Fruit fly (Drosophila melanogaster) whole organism, embryonic: ENCODE measurements around the gene CG15435.
A peak's percentile ranks its signal among the peaks of the same experiment; 100 is the strongest.

Experiments
- B-H2 ChIP-seq: fragments of 200-800 bp; sonication (Bioruptor generic); optimal IDR thresholded peaks from 2 replicates; lab custom pipeline; 2018; ENCODE audit warnings: missing biosample characterization, mild to moderate bottlenecking, missing genetic modification characterization
- Bgb ChIP-seq: fragments of 200-800 bp; sonication (Bioruptor generic); IDR thresholded peaks from 2 replicates; pipeline ENCODE4 v1.3.6; 2022; ENCODE audit warnings: missing biosample characterization, missing genetic modification characterization; ENCODE audit not compliant: partially characterized antibody
- CG10565 ChIP-seq: fragments of 200-800 bp; sonication (Bioruptor generic); optimal IDR thresholded peaks from 3 replicates; lab custom pipeline; 2016; ENCODE audit warnings: missing biosample characterization, mild to moderate bottlenecking, missing genetic modification characterization
- CG11085 ChIP-seq: fragments of 200-800 bp; sonication (Bioruptor generic); IDR thresholded peaks from 2 replicates; pipeline ENCODE4 v1.3.6; 2022; ENCODE audit warnings: missing biosample characterization, missing genetic modification characterization
- CG13624 ChIP-seq: fragments of 200-800 bp; sonication (Bioruptor generic); optimal IDR thresholded peaks from 2 replicates; lab custom pipeline; 2016; ENCODE audit warnings: missing biosample characterization, missing genetic modification characterization
- CG14667 ChIP-seq: fragments of 200-800 bp; sonication (Bioruptor generic); IDR thresholded peaks from 2 replicates; pipeline ENCODE4 v1.3.6; 2022; ENCODE audit warnings: missing biosample characterization, missing genetic modification characterization
- CG14965 ChIP-seq: fragments of 200-800 bp; sonication (Bioruptor generic); optimal IDR thresholded peaks from 2 replicates; lab custom pipeline; 2016; ENCODE audit warnings: missing biosample characterization, missing genetic modification characterization, borderline replicate concordance
- CG1602 ChIP-seq: fragments of 200-800 bp; sonication (Bioruptor generic); optimal IDR thresholded peaks from 3 replicates; lab custom pipeline; 2016; ENCODE audit warnings: missing biosample characterization, missing genetic modification characterization
- CG17385 ChIP-seq: fragments of 200-800 bp; sonication (Bioruptor generic); optimal IDR thresholded peaks from 3 replicates; lab custom pipeline; 2018; ENCODE audit warnings: missing biosample characterization, mild to moderate bottlenecking, missing genetic modification characterization
- CG17829 ChIP-seq: fragments of 200-800 bp; optimal IDR thresholded peaks from 2 replicates; lab custom pipeline; 2019; ENCODE audit warnings: missing biosample characterization, mild to moderate bottlenecking, missing genetic modification characterization, moderate library complexity
- CG2202 ChIP-seq: fragments of 200-800 bp; sonication (Bioruptor generic); optimal IDR thresholded peaks from 2 replicates; lab custom pipeline; 2018; ENCODE audit warnings: missing biosample characterization, mild to moderate bottlenecking, missing genetic modification characterization
- CG2678 ChIP-seq: fragments of 200-800 bp; sonication (Bioruptor generic); optimal IDR thresholded peaks from 3 replicates; lab custom pipeline; 2019; ENCODE audit warnings: missing biosample characterization, mild to moderate bottlenecking, missing genetic modification characterization, moderate library complexity
- CG30431 ChIP-seq: fragments of 200-800 bp; sonication (Bioruptor generic); optimal IDR thresholded peaks from 2 replicates; lab custom pipeline; 2017; ENCODE audit warnings: missing biosample characterization, missing genetic modification characterization
- CG3281 ChIP-seq: fragments of 200-800 bp; sonication (Bioruptor generic); optimal IDR thresholded peaks from 3 replicates; lab custom pipeline; 2017; ENCODE audit warnings: missing biosample characterization, mild to moderate bottlenecking, missing genetic modification characterization
- CG5953 ChIP-seq: fragments of 200-800 bp; sonication (Bioruptor generic); IDR thresholded peaks from 2 replicates; pipeline ENCODE4 v1.3.6; 2022; ENCODE audit warnings: missing biosample characterization, missing genetic modification characterization
- CG7357 ChIP-seq: fragments of 200-800 bp; sonication (Bioruptor generic); IDR thresholded peaks from 3 replicates; pipeline ENCODE4 v1.3.6; 2022; ENCODE audit warnings: missing biosample characterization, missing genetic modification characterization
- CG7372 ChIP-seq: fragments of 200-800 bp; sonication (Bioruptor generic); IDR thresholded peaks from 2 replicates; pipeline ENCODE4 v1.3.6; 2022; ENCODE audit warnings: missing biosample characterization, missing genetic modification characterization
- CG9609 ChIP-seq: fragments of 200-800 bp; sonication (Bioruptor generic); optimal IDR thresholded peaks from 3 replicates; lab custom pipeline; 2016; ENCODE audit warnings: missing biosample characterization, missing genetic modification characterization
- CG9817 ChIP-seq: fragments of 200-800 bp; sonication (Bioruptor generic); optimal IDR thresholded peaks from 2 replicates; lab custom pipeline; 2018; ENCODE audit warnings: missing biosample characterization, mild to moderate bottlenecking, missing genetic modification characterization, moderate library complexity
- CG9876 ChIP-seq: fragments of 200-800 bp; sonication (Bioruptor generic); optimal IDR thresholded peaks from 2 replicates; lab custom pipeline; 2016; ENCODE audit warnings: missing biosample characterization, missing genetic modification characterization
- Dbx ChIP-seq: fragments of 200-800 bp; sonication (Bioruptor generic); IDR thresholded peaks from 3 replicates; pipeline ENCODE4 v1.3.6; 2022; ENCODE audit warnings: missing biosample characterization, missing genetic modification characterization
- Dip3 ChIP-seq: fragments of 200-800 bp; sonication (Bioruptor generic); optimal IDR thresholded peaks from 3 replicates; lab custom pipeline; 2016; ENCODE audit warnings: missing biosample characterization, missing genetic modification characterization
- Ets65A ChIP-seq: fragments of 200-800 bp; sonication (Bioruptor generic); peaks from one replicate; lab custom pipeline; 2016; ENCODE audit warnings: missing biosample characterization, missing genetic modification characterization
- H15 ChIP-seq: fragments of 200-800 bp; sonication (Bioruptor generic); IDR thresholded peaks from 3 replicates; pipeline ENCODE4 v1.3.6; 2022; ENCODE audit warnings: missing biosample characterization, missing genetic modification characterization
- MTF-1 ChIP-seq: fragments of 200-800 bp; sonication (Bioruptor generic); optimal IDR thresholded peaks from 2 replicates; lab custom pipeline; 2018; ENCODE audit warnings: missing biosample characterization, mild to moderate bottlenecking, missing genetic modification characterization, borderline replicate concordance
- Meics ChIP-seq: fragments of 200-800 bp; sonication (Bioruptor generic); optimal IDR thresholded peaks from 2 replicates; lab custom pipeline; 2017; ENCODE audit warnings: missing biosample characterization, mild to moderate bottlenecking, missing genetic modification characterization
- Nf-YB ChIP-seq: fragments of 200-800 bp; sonication (Bioruptor generic); optimal IDR thresholded peaks from 3 replicates; lab custom pipeline; 2019; ENCODE audit warnings: missing biosample characterization, mild to moderate bottlenecking, missing genetic modification characterization, moderate library complexity
- NfI ChIP-seq: fragments of 200-800 bp; sonication (Bioruptor generic); optimal IDR thresholded peaks from 3 replicates; lab custom pipeline; 2018; ENCODE audit warnings: missing biosample characterization, mild to moderate bottlenecking, missing genetic modification characterization, moderate library complexity
- Oaz ChIP-seq: fragments of 200-800 bp; sonication (Bioruptor generic); IDR thresholded peaks from 2 replicates; pipeline ENCODE4 v1.3.6; 2022; ENCODE audit warnings: missing biosample characterization, missing genetic modification characterization
- Side ChIP-seq: fragments of 200-800 bp; sonication (Bioruptor generic); optimal IDR thresholded peaks from 2 replicates; lab custom pipeline; 2016; ENCODE audit warnings: missing biosample characterization, missing genetic modification characterization
- chn ChIP-seq: fragments of 200-800 bp; sonication (Bioruptor generic); optimal IDR thresholded peaks from 2 replicates; lab custom pipeline; 2016; ENCODE audit warnings: missing biosample characterization, missing genetic modification characterization
- crc ChIP-seq: fragments of 200-800 bp; sonication (Bioruptor generic); optimal IDR thresholded peaks from 2 replicates; lab custom pipeline; 2016; ENCODE audit warnings: missing biosample characterization, missing genetic modification characterization
- dan ChIP-seq: fragments of 200-800 bp; sonication (Bioruptor generic); IDR thresholded peaks from 2 replicates; pipeline ENCODE4 v1.3.6; 2022; ENCODE audit warnings: missing biosample characterization, missing genetic modification characterization
- en ChIP-seq: fragments of 200-800 bp; sonication (Bioruptor generic); optimal IDR thresholded peaks from 2 replicates; lab custom pipeline; 2016; ENCODE audit warnings: missing biosample characterization, missing genetic modification characterization
- gcm ChIP-seq: fragments of 200-800 bp; sonication (Bioruptor generic); optimal IDR thresholded peaks from 2 replicates; lab custom pipeline; 2019; ENCODE audit warnings: missing biosample characterization, mild to moderate bottlenecking, missing genetic modification characterization, moderate library complexity
- grau ChIP-seq: fragments of 200-800 bp; optimal IDR thresholded peaks from 3 replicates; lab custom pipeline; 2019; ENCODE audit warnings: missing biosample characterization, mild to moderate bottlenecking, missing genetic modification characterization, moderate library complexity
- h ChIP-seq: fragments of >200 bp; optimal IDR thresholded peaks from 2 replicates; lab custom pipeline; 2017
- hbn ChIP-seq: fragments of 200-800 bp; sonication (Bioruptor generic); IDR thresholded peaks from 2 replicates; pipeline ENCODE4 v1.3.6; 2022; ENCODE audit warnings: missing biosample characterization, missing genetic modification characterization; ENCODE audit not compliant: partially characterized antibody
- her ChIP-seq: fragments of 200-800 bp; sonication (Bioruptor generic); optimal IDR thresholded peaks from 2 replicates; lab custom pipeline; 2016; ENCODE audit warnings: missing biosample characterization, missing genetic modification characterization
- kay ChIP-seq: fragments of 200-800 bp; sonication (Bioruptor generic); optimal IDR thresholded peaks from 2 replicates; lab custom pipeline; 2016; ENCODE audit warnings: missing biosample characterization, missing genetic modification characterization
- mld ChIP-seq: fragments of 200-800 bp; sonication (Bioruptor generic); IDR thresholded peaks from 3 replicates; pipeline ENCODE4 v1.3.6; 2022; ENCODE audit warnings: missing biosample characterization, missing genetic modification characterization; ENCODE audit not compliant: partially characterized antibody
- repo ChIP-seq: fragments of 200-800 bp; sonication (Bioruptor generic); optimal IDR thresholded peaks from 2 replicates; lab custom pipeline; 2016; ENCODE audit warnings: missing biosample characterization, missing genetic modification characterization
- sc ChIP-seq, 3 experiments: fragments of >200 bp in 2 of 3; fragments of 200-800 bp in 1 of 3; sonication (Bioruptor generic) in 1 of 3; optimal IDR thresholded peaks; 2 replicates in 2 of 3; 3 replicates in 1 of 3; lab custom pipeline; 2017; ENCODE audit warnings: mild to moderate bottlenecking in 1 of 3, missing biosample characterization in 1 of 3, missing genetic modification characterization in 1 of 3, missing genetic modification reagents in 1 of 3
- sna ChIP-seq: fragments of 200-800 bp; sonication (Bioruptor generic); IDR thresholded peaks from 2 replicates; pipeline ENCODE4 v1.3.6; 2022; ENCODE audit warnings: missing biosample characterization, missing genetic modification characterization; ENCODE audit not compliant: partially characterized antibody
- unpg ChIP-seq: fragments of 200-800 bp; sonication (Bioruptor generic); optimal IDR thresholded peaks from 3 replicates; lab custom pipeline; 2018; ENCODE audit warnings: missing biosample characterization, mild to moderate bottlenecking, missing genetic modification characterization, moderate library complexity
- vnd ChIP-seq: fragments of 200-800 bp; sonication (Bioruptor generic); IDR thresholded peaks from 3 replicates; pipeline ENCODE4 v1.3.6; 2022; ENCODE audit warnings: missing biosample characterization, missing genetic modification characterization; ENCODE audit not compliant: partially characterized antibody
- wdn ChIP-seq: fragments of 200-800 bp; sonication (Bioruptor generic); IDR thresholded peaks from 2 replicates; pipeline ENCODE4 v1.3.6; 2022; ENCODE audit warnings: missing biosample characterization, missing genetic modification characterization
- zen2 ChIP-seq: fragments of 200-800 bp; sonication (Bioruptor generic); IDR thresholded peaks from 3 replicates; pipeline ENCODE4 v1.3.6; 2022; ENCODE audit warnings: missing biosample characterization, missing genetic modification characterization; ENCODE audit not compliant: partially characterized antibody

The CG15435 gene

DNA sequence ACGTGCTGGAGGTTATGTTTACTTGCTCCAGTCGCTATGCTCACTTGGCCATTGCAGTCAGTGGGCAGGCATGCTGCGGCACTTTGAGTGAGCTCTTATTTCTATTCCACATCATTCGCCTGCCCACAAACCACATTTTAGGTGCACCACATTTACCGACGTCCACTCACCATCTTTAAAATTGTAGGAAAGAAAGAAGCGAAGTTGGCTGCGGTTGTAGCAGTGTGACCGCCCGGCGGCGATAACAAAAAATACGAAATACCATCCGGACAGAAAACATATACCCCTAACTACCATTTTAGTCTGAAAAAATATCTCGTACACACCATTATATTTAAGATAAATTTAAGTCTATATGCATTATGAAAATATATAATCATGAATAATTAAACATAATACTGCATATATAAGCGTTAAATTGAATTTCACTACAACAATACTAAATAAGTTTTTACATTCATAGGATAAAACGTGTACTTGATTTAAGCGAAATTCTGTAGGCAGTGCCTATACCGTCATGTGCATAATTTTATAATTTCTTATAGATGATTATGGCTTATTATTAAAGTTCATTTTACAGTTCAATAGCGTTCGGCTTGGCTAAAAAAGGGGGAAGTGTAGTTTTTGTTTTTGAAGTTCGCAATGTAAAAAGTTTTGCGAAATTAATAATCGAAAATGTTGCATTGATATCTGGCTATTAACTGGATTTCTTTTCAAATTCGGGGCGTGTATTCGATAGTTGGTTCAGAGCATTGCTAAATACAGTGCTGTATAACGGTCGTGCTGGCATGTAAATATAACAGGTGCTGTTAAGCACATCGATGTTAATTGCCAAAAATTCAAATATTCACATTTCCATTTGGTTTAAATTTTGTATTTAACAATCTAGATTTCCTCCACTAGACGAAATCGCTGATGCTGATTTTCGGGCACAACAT, 1.1 kb upstream of the CG15435 start, which contains the start of gene RpL27A:
Gene RpL27A (minus strand): TSS at position 246 of the 938 bp plus-strand sequence.
- TF ChIP-seq CG13624 (peak; percentile 48), en (GFP tag; lab: Kevin White, UChicago) (peak; percentile 42), CG9817 (peak; percentile 71), CG10565 (GFP tag; lab: Kevin White, UChicago) (no peak), Bgb (GFP tag; lab: Robert Waterston, UW) (peak; percentile 58), Meics (GFP tag; lab: Kevin White, UChicago) (peak; percentile 87), mld (GFP tag; lab: Robert Waterston, UW) (no peak), unpg (peak; percentile 68), CG2678 (peak; percentile 68), MTF-1 (GFP tag; lab: Kevin White, UChicago) (peak; percentile 92), Dbx (GFP tag; lab: Robert Waterston, UW) (peak; percentile 89), Nf-YB (peak; percentile 57), CG17829 (tag; lab: Kevin White, UChicago) (peak; percentile 60), zen2 (GFP tag; lab: Robert Waterston, UW) (no peak), CG3281 (GFP tag; lab: Kevin White, UChicago) (peak; percentile 81), h (lab: Kevin White, UChicago) (no peak), CG9876 (GFP tag; lab: Kevin White, UChicago) (peak; percentile 77), kay (GFP tag; lab: Kevin White, UChicago) (peak; percentile 34), CG17385 (GFP tag; lab: Kevin White, UChicago) (peak; percentile 87), vnd (GFP tag; lab: Robert Waterston, UW) (peak; percentile 47; the same call in 1 of the 3 replicates), CG30431 (GFP tag; lab: Kevin White, UChicago) (peak; percentile 65), CG7357 (GFP tag; lab: Robert Waterston, UW) (peak; percentile 94), CG11085 (GFP tag; lab: Robert Waterston, UW) (peak; percentile 80), Oaz (GFP tag; lab: Robert Waterston, UW) (peak; percentile 66; the same call in 1 of the 2 replicates), Side (peak; percentile 78), her (GFP tag; lab: Kevin White, UChicago) (peak; percentile 71), dan (GFP tag; lab: Robert Waterston, UW) (no peak), gcm (GFP tag; lab: Kevin White, UChicago) (peak; percentile 71), repo (GFP tag; lab: Kevin White, UChicago) (peak; percentile 61), chn (peak; percentile 53), CG7372 (peak; percentile 77), sna (GFP tag; lab: Robert Waterston, UW) (peak; percentile 71), sc (optimal IDR thresholded peaks at IDR 0.05; lab: Kevin White, UChicago) (no peak), sc (GFP tag; optimal IDR thresholded peaks at IDR 0.05; lab: Kevin White, UChicago) (peak; percentile 63), B-H2 (GFP tag; lab: Kevin White, UChicago) (peak; percentile 90), NfI (GFP tag; lab: Kevin White, UChicago) (peak; percentile 94), hbn (GFP tag; lab: Robert Waterston, UW) (no peak), grau (tag; lab: Kevin White, UChicago) (peak; percentile 73), wdn (GFP tag; lab: Robert Waterston, UW) (peak; percentile 53), CG1602 (peak; percentile 47), H15 (GFP tag; lab: Robert Waterston, UW) (peak; percentile 81), CG14965 (GFP tag; lab: Kevin White, UChicago) (no peak), Dip3 (GFP tag; lab: Kevin White, UChicago) (peak; percentile 57), Ets65A (GFP tag; lab: Kevin White, UChicago) (peak; percentile 96), CG5953 (GFP tag; lab: Robert Waterston, UW) (peak; percentile 73), crc (GFP tag; lab: Kevin White, UChicago) (peak; percentile 38), CG9609 (GFP tag; lab: Kevin White, UChicago) (peak; percentile 48), CG2202 (tag; lab: Kevin White, UChicago) (peak; percentile 77), CG14667 (GFP tag; lab: Robert Waterston, UW) (peak; percentile 57; the same call in 1 of the 2 replicates)
